Worm (Caenorhabditis elegans) whole organism, late embryonic: Measurements from ENCODE around the gene C18F10.7.

Experiments used
- K09A11.1 ChIP-seq: sonication (generic microtip); optimal IDR thresholded peaks from 2 replicates; lab custom pipeline; 2017; ENCODE audit warnings: antibody characterized with exemption, mild to moderate bottlenecking, missing genetic modification characterization, missing compliant biosample characterization; ENCODE audit not compliant: insufficient read depth
- ama-1 ChIP-seq: fragments of 150-350 bp; optimal IDR thresholded peaks from 2 replicates; lab custom pipeline; 2014
- ceh-31 ChIP-seq: sonication (generic microtip); optimal IDR thresholded peaks from 2 replicates; lab custom pipeline; 2016; ENCODE audit warnings: missing genetic modification characterization, missing compliant biosample characterization
- ceh-9 ChIP-seq: sonication (generic microtip); optimal IDR thresholded peaks from 2 replicates; lab custom pipeline; 2016; ENCODE audit warnings: mild to moderate bottlenecking, missing genetic modification characterization, inconsistent platforms, missing compliant biosample characterization
- elt-2 ChIP-seq: sonication (generic microtip); optimal IDR thresholded peaks from 2 replicates; lab custom pipeline; 2016; ENCODE audit warnings: missing genetic modification reagents, missing genetic modification characterization, missing compliant biosample characterization
- hlh-15 ChIP-seq: sonication (generic microtip); optimal IDR thresholded peaks from 2 replicates; lab custom pipeline; 2016; ENCODE audit warnings: missing genetic modification characterization, missing compliant biosample characterization
- mec-3 ChIP-seq: sonication (generic microtip); optimal IDR thresholded peaks from 2 replicates; lab custom pipeline; 2016; ENCODE audit warnings: borderline replicate concordance, missing genetic modification characterization, missing compliant biosample characterization
- pax-1 ChIP-seq: fragments of 150-350 bp; optimal IDR thresholded peaks from 2 replicates; lab custom pipeline; 2014; ENCODE audit warnings: missing biosample characterization, missing genetic modification characterization
- pha-2 ChIP-seq: sonication (generic microtip); optimal IDR thresholded peaks from 2 replicates; lab custom pipeline; 2017; ENCODE audit warnings: mild to moderate bottlenecking, missing genetic modification characterization, missing compliant biosample characterization
- ztf-16 ChIP-seq: sonication (generic microtip); optimal IDR thresholded peaks from 2 replicates; lab custom pipeline; 2017; ENCODE audit warnings: missing genetic modification characterization, missing compliant biosample characterization

DNA sequence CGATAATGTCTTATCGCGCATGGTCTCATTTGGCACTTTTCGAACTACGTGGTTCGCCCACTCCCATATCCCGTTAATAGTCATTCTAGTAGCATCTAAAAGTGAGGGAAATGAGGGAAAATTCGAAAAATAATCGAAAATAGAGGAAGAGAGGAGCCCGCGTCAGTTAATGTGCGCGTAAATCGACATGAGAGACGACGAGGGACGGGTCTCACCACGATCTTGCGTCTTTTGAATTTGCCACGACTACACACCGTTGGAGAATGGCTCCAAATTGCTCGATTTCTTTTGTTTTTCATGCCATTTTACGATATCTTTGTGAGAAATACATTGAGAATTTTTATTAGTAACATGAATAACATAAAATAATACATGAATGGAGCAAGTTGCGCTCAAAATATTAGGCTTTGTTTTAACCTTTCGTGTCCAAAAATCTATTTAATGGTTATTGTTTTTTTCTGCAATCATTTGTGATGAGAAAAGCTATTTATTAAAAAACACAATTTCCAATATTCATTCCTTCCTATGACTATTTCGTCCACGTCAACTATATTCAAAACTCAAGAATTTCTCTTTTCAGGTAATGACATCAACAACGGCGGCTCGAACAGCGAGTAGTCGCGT lies 30.0 kb downstream of the C18F10.7 start, which contains the start of the genes gen-1 and stt-3:
- TF ChIP-seq ama-1 (no peak), elt-2 (tag; lab: Kevin White, UChicago) (no peak), mec-3 (no peak), ztf-16 (tag; lab: Kevin White, UChicago) (no peak), hlh-15 (tag; lab: Kevin White, UChicago) (no peak), ceh-9 (tag; lab: Kevin White, UChicago) (no peak), ceh-31 (tag; lab: Kevin White, UChicago) (no peak), pax-1 (tag; lab: Kevin White, UChicago) (no peak), K09A11.1 (tag; lab: Kevin White, UChicago) (no peak), pha-2 (tag; lab: Kevin White, UChicago) (no peak)
